Fruit fly (Drosophila melanogaster) whole organism, prepupa: Measurements from ENCODE around the gene CG2656.

Experiments used
- Blimp-1 ChIP-seq: fragments of 200-800 bp; sonication (Bioruptor generic); optimal IDR thresholded peaks from 3 replicates; lab custom pipeline; 2017; ENCODE audit warnings: missing biosample characterization, missing genetic modification characterization, mild to moderate bottlenecking, moderate library complexity, missing genetic modification reagents
- CG10669 ChIP-seq: fragments of 200-800 bp; sonication (Bioruptor generic); optimal IDR thresholded peaks from 3 replicates; lab custom pipeline; 2018; ENCODE audit warnings: missing biosample characterization, mild to moderate bottlenecking, missing genetic modification characterization, moderate library complexity
- CG11294 ChIP-seq: fragments of 200-800 bp; sonication (Bioruptor generic); IDR thresholded peaks from 2 replicates; pipeline ENCODE4 v1.3.6; 2022; ENCODE audit warnings: missing biosample characterization, missing genetic modification characterization
- CG11762 ChIP-seq: fragments of 200-800 bp; sonication (Bioruptor generic); optimal IDR thresholded peaks from 3 replicates; lab custom pipeline; 2016; ENCODE audit warnings: missing biosample characterization, missing genetic modification characterization; ENCODE audit not compliant: insufficient read depth
- CG11902 ChIP-seq: fragments of 200-800 bp; sonication (Bioruptor generic); optimal IDR thresholded peaks from 3 replicates; lab custom pipeline; 2016; ENCODE audit warnings: missing biosample characterization, missing genetic modification characterization
- CG15336 ChIP-seq: fragments of 200-800 bp; sonication (Bioruptor generic); IDR thresholded peaks from 2 replicates; pipeline ENCODE4 v1.3.6; 2022; ENCODE audit warnings: missing biosample characterization, missing genetic modification characterization
- CG1621 ChIP-seq: fragments of 200-800 bp; sonication (Bioruptor generic); optimal IDR thresholded peaks from 3 replicates; lab custom pipeline; 2018; ENCODE audit warnings: missing biosample characterization, mild to moderate bottlenecking, missing genetic modification characterization
- CG16779 ChIP-seq: fragments of 200-800 bp; sonication (Bioruptor generic); optimal IDR thresholded peaks from 3 replicates; lab custom pipeline; 2017; ENCODE audit warnings: missing biosample characterization, mild to moderate bottlenecking, missing genetic modification characterization
- CG34406 ChIP-seq: fragments of 200-800 bp; sonication (Bioruptor generic); optimal IDR thresholded peaks from 3 replicates; lab custom pipeline; 2016; ENCODE audit warnings: missing biosample characterization, missing genetic modification characterization
- CG3919 ChIP-seq: fragments of 200-800 bp; sonication (Bioruptor generic); optimal IDR thresholded peaks from 3 replicates; lab custom pipeline; 2016; ENCODE audit warnings: missing biosample characterization, missing genetic modification characterization
- CG4318 ChIP-seq: fragments of 200-800 bp; sonication (Bioruptor generic); optimal IDR thresholded peaks from 3 replicates; lab custom pipeline; 2017; ENCODE audit warnings: missing biosample characterization, mild to moderate bottlenecking, missing genetic modification characterization
- CG6276 ChIP-seq: fragments of 200-800 bp; sonication (Bioruptor generic); optimal IDR thresholded peaks from 2 replicates; lab custom pipeline; 2017; ENCODE audit warnings: missing biosample characterization, mild to moderate bottlenecking, missing genetic modification characterization
- CG6808 ChIP-seq: fragments of 200-800 bp; sonication (Bioruptor generic); optimal IDR thresholded peaks from 3 replicates; lab custom pipeline; 2017; ENCODE audit warnings: missing biosample characterization, missing genetic modification characterization, mild to moderate bottlenecking, moderate library complexity, missing genetic modification reagents
- CG6854 ChIP-seq: fragments of 200-800 bp; sonication (Bioruptor generic); optimal IDR thresholded peaks from 2 replicates; lab custom pipeline; 2017; ENCODE audit warnings: missing biosample characterization, mild to moderate bottlenecking, missing genetic modification characterization
- CG8119 ChIP-seq: fragments of 200-800 bp; sonication (Bioruptor generic); IDR thresholded peaks from 3 replicates; pipeline ENCODE4 v1.3.6; 2022; ENCODE audit warnings: missing biosample characterization, missing genetic modification characterization
- CG8319 ChIP-seq: fragments of 200-800 bp; sonication (Bioruptor generic); optimal IDR thresholded peaks from 3 replicates; lab custom pipeline; 2016; ENCODE audit warnings: missing biosample characterization, missing genetic modification characterization
- CG9139 ChIP-seq: fragments of 200-800 bp; sonication (Bioruptor generic); optimal IDR thresholded peaks from 3 replicates; lab custom pipeline; 2017; ENCODE audit warnings: missing biosample characterization, mild to moderate bottlenecking, missing genetic modification characterization
- Eip75B ChIP-seq: fragments of 200-800 bp; sonication (Bioruptor generic); optimal IDR thresholded peaks from 3 replicates; lab custom pipeline; 2016; ENCODE audit warnings: missing biosample characterization, missing genetic modification characterization
- Eip78C ChIP-seq: fragments of 200-800 bp; sonication (Bioruptor generic); peaks from one replicate; lab custom pipeline; 2016; ENCODE audit warnings: missing biosample characterization, missing genetic modification characterization
- Eip93F ChIP-seq: fragments of 200-800 bp; sonication (Bioruptor generic); optimal IDR thresholded peaks from 2 replicates; lab custom pipeline; 2016; ENCODE audit warnings: missing biosample characterization, mild to moderate bottlenecking, missing genetic modification characterization
- Ets96B ChIP-seq: fragments of 200-800 bp; optimal IDR thresholded peaks from 2 replicates; lab custom pipeline; 2019; ENCODE audit warnings: missing biosample characterization, mild to moderate bottlenecking, missing genetic modification characterization, moderate library complexity
- Gug ChIP-seq: fragments of 200-800 bp; sonication (Bioruptor generic); IDR thresholded peaks from 2 replicates; pipeline ENCODE4 v1.3.6; 2022; ENCODE audit warnings: missing biosample characterization, missing genetic modification characterization
- Lpt ChIP-seq: fragments of 200-800 bp; sonication (Bioruptor generic); optimal IDR thresholded peaks from 3 replicates; lab custom pipeline; 2016; ENCODE audit warnings: missing biosample characterization, missing genetic modification characterization
- Met ChIP-seq: fragments of 200-800 bp; sonication (Bioruptor generic); optimal IDR thresholded peaks from 3 replicates; lab custom pipeline; 2016; ENCODE audit warnings: missing biosample characterization, missing genetic modification characterization
- OdsH ChIP-seq: fragments of 200-800 bp; sonication (Bioruptor generic); optimal IDR thresholded peaks from 3 replicates; lab custom pipeline; 2016; ENCODE audit warnings: missing biosample characterization, missing genetic modification characterization
- Smox ChIP-seq: fragments of 200-800 bp; sonication (Bioruptor generic); optimal IDR thresholded peaks from 3 replicates; lab custom pipeline; 2016; ENCODE audit warnings: missing biosample characterization, missing genetic modification characterization
- Sox102F ChIP-seq: fragments of 200-800 bp; sonication (Bioruptor generic); optimal IDR thresholded peaks from 2 replicates; lab custom pipeline; 2016; ENCODE audit warnings: missing biosample characterization, mild to moderate bottlenecking, missing genetic modification characterization
- cyc ChIP-seq: fragments of 200-800 bp; sonication (Bioruptor generic); optimal IDR thresholded peaks from 3 replicates; lab custom pipeline; 2016; ENCODE audit warnings: missing biosample characterization, missing genetic modification characterization
- dac ChIP-seq: fragments of 200-800 bp; sonication (Bioruptor generic); optimal IDR thresholded peaks from 2 replicates; lab custom pipeline; 2017; ENCODE audit warnings: missing biosample characterization, mild to moderate bottlenecking, missing genetic modification characterization
- dsx ChIP-seq: fragments of 200-800 bp; optimal IDR thresholded peaks from 3 replicates; lab custom pipeline; 2019; ENCODE audit warnings: missing biosample characterization, mild to moderate bottlenecking, missing genetic modification characterization, moderate library complexity; ENCODE audit not compliant: poor library complexity, severe bottlenecking
- eg ChIP-seq: fragments of 200-800 bp; sonication (Bioruptor generic); IDR thresholded peaks from 3 replicates; pipeline ENCODE4 v1.3.6; 2022; ENCODE audit warnings: missing biosample characterization, missing genetic modification characterization
- esn ChIP-seq: fragments of 200-800 bp; sonication (Bioruptor generic); optimal IDR thresholded peaks from 2 replicates; lab custom pipeline; 2016; ENCODE audit warnings: missing biosample characterization, mild to moderate bottlenecking, missing genetic modification characterization, moderate library complexity
- fd59A ChIP-seq: fragments of 200-800 bp; sonication (Bioruptor generic); optimal IDR thresholded peaks from 2 replicates; lab custom pipeline; 2017; ENCODE audit warnings: missing biosample characterization, mild to moderate bottlenecking, missing genetic modification characterization, missing genetic modification reagents
- fd85E ChIP-seq: fragments of 200-800 bp; sonication (Bioruptor generic); optimal IDR thresholded peaks from 3 replicates; lab custom pipeline; 2016; ENCODE audit warnings: missing biosample characterization, missing genetic modification characterization
- fkh ChIP-seq: fragments of 200-800 bp; sonication (Bioruptor generic); optimal IDR thresholded peaks from 3 replicates; lab custom pipeline; 2017; ENCODE audit warnings: missing biosample characterization, mild to moderate bottlenecking, missing genetic modification characterization, moderate library complexity
- lz ChIP-seq: fragments of 200-800 bp; sonication (Bioruptor generic); optimal IDR thresholded peaks from 3 replicates; lab custom pipeline; 2016; ENCODE audit warnings: missing biosample characterization, missing genetic modification characterization
- pdm3 ChIP-seq: fragments of 200-800 bp; sonication (Bioruptor generic); optimal IDR thresholded peaks from 3 replicates; lab custom pipeline; 2016; ENCODE audit warnings: missing biosample characterization, missing genetic modification characterization
- ss ChIP-seq, 2 experiments: fragments of 200-800 bp; sonication (Bioruptor generic); optimal IDR thresholded peaks; 2 replicates in 1 of 2; 3 replicates in 1 of 2; lab custom pipeline; 2017 to 2018; ENCODE audit warnings: mild to moderate bottlenecking in 2 of 2, missing biosample characterization in 2 of 2, missing genetic modification characterization in 2 of 2, moderate library complexity in 1 of 2
- svp ChIP-seq: fragments of 200-800 bp; sonication (Bioruptor generic); peaks from one replicate; lab custom pipeline; 2016; ENCODE audit warnings: missing biosample characterization, missing genetic modification characterization
- topi ChIP-seq: fragments of 200-800 bp; sonication (Bioruptor generic); optimal IDR thresholded peaks from 3 replicates; lab custom pipeline; 2016; ENCODE audit warnings: missing biosample characterization, missing genetic modification characterization
- vri ChIP-seq: fragments of 200-800 bp; sonication (Bioruptor generic); optimal IDR thresholded peaks from 3 replicates; lab custom pipeline; 2016; ENCODE audit warnings: missing biosample characterization, mild to moderate bottlenecking, missing genetic modification characterization

CG2656 gene

dm6 chr3R:7122172-7123072, 22.1 kb upstream of the CG2656 start:
- TF ChIP-seq CG8319 (GFP tag; lab: Kevin White, UChicago) (no peak), Blimp-1 (peak; percentile 79), CG11762 (no peak), Sox102F (GFP tag; lab: Kevin White, UChicago) (peak; percentile 3), Eip75B (peak; percentile 67), CG4318 (GFP tag; lab: Kevin White, UChicago) (no peak), CG15336 (GFP tag; lab: Robert Waterston, UW) (0 out of 2 replicates have a peak, but pooled peaks have one; percentile 9), fkh (GFP tag; lab: Kevin White, UChicago) (peak; percentile 64), CG6854 (GFP tag; lab: Kevin White, UChicago) (peak; percentile 81), Eip78C (GFP tag; lab: Kevin White, UChicago) (peak; percentile 30), svp (peak; percentile 86), esn (peak; percentile 16), cyc (GFP tag; lab: Kevin White, UChicago) (no peak)

dm6 chr3R:7123073-7123572, 21.4 kb upstream of the CG2656 start:
- TF ChIP-seq Sox102F (GFP tag; lab: Kevin White, UChicago), result no peak
- no peak for TF ChIP-seq vri
- TF ChIP-seq lz, result no peak
- peak; percentile 13 for TF ChIP-seq CG6276 (GFP tag; lab: Kevin White, UChicago)
- TF ChIP-seq CG15336 (GFP tag; lab: Robert Waterston, UW), result no peak
- TF ChIP-seq esn, result no peak
- no peak for TF ChIP-seq Gug (GFP tag; lab: Robert Waterston, UW)
- TF ChIP-seq fd59A (GFP tag; lab: Kevin White, UChicago), result no peak
- TF ChIP-seq Eip78C (GFP tag; lab: Kevin White, UChicago), result peak; percentile 12
- no peak for TF ChIP-seq CG16779
- no peak for TF ChIP-seq CG8319 (GFP tag; lab: Kevin White, UChicago)

- TF ChIP-seq Met (no peak), dsx (GFP tag; lab: Kevin White, UChicago) (peak; percentile 4), fkh (GFP tag; lab: Kevin White, UChicago) (peak; percentile 84), eg (0 out of 3 replicates have a peak, but pooled peaks have one; percentile 27)
Observed at dm6 chr3R:7123699-7124098, 20.8 kb upstream of the CG2656 start.

- TF ChIP-seq Ets96B (tag; lab: Kevin White, UChicago) (peak; percentile 61), CG3919 (GFP tag; lab: Kevin White, UChicago) (peak; percentile 72), CG34406 (GFP tag; lab: Kevin White, UChicago) (peak; percentile 68), CG9139 (GFP tag; lab: Kevin White, UChicago) (no peak), fd85E (GFP tag; lab: Kevin White, UChicago) (no peak), CG15336 (GFP tag; lab: Robert Waterston, UW) (peak; percentile 23; the same call in 1 of the 2 replicates), OdsH (GFP tag; lab: Kevin White, UChicago) (peak; percentile 85), svp (peak; percentile 96), fd59A (GFP tag; lab: Kevin White, UChicago) (peak; percentile 61), CG16779 (no peak), ss (GFP tag; optimal IDR thresholded peaks at IDR 0.05; lab: Kevin White, UChicago) (peak in 1 of 2 experiments; percentile 48), CG1621 (tag; lab: Kevin White, UChicago) (peak; percentile 31), CG11294 (GFP tag; lab: Robert Waterston, UW) (peak; percentile 56; the same call in 1 of the 2 replicates), pdm3 (GFP tag; lab: Kevin White, UChicago) (peak; percentile 91), CG6808 (GFP tag; lab: Kevin White, UChicago) (peak; percentile 37), dac (GFP tag; lab: Kevin White, UChicago) (peak; percentile 60), Met (peak; percentile 87), Smox (GFP tag; lab: Kevin White, UChicago) (peak; percentile 86), dsx (GFP tag; lab: Kevin White, UChicago) (peak; percentile 5), Lpt (peak; percentile 55), CG8119 (GFP tag; lab: Robert Waterston, UW) (peak; percentile 34; the same call in 2 of the 3 replicates), Eip93F (peak; percentile 69), CG11902 (GFP tag; lab: Kevin White, UChicago) (peak; percentile 85), topi (peak; percentile 82), CG10669 (GFP tag; lab: Kevin White, UChicago) (peak; percentile 55), esn (peak; percentile 89)
Observed at dm6 chr3R:7124109-7124639, 20.4 kb upstream of the CG2656 start, which contains the start of the genes Alh and CG10098. TSS of gene Alh (minus strand) at chr3R:7124185. TSS of gene CG10098 (plus strand) at chr3R:7124548.
